Fruit fly (Drosophila melanogaster) whole organism, embryonic: ENCODE data around the gene CG9986.

Experiments
- CG10209 ChIP-seq: fragments of 200-800 bp; sonication (Bioruptor generic); optimal IDR thresholded peaks from 3 replicates; lab custom pipeline; 2017; ENCODE audit warnings: missing biosample characterization, mild to moderate bottlenecking, missing genetic modification characterization, missing genetic modification reagents
- CG11247 ChIP-seq: fragments of 200-800 bp; sonication (Bioruptor generic); IDR thresholded peaks from 2 replicates; pipeline ENCODE4 v1.3.6; 2022; ENCODE audit warnings: missing biosample characterization, missing genetic modification characterization
- CG11504 ChIP-seq: fragments of 200-800 bp; sonication (Bioruptor generic); optimal IDR thresholded peaks from 3 replicates; lab custom pipeline; 2019; ENCODE audit warnings: missing biosample characterization, mild to moderate bottlenecking, missing genetic modification characterization, moderate library complexity
- CG11560 ChIP-seq: fragments of 200-800 bp; sonication (Bioruptor generic); IDR thresholded peaks from 3 replicates; pipeline ENCODE4 v1.3.6; 2022; ENCODE audit warnings: missing biosample characterization, missing genetic modification characterization
- CG11696 ChIP-seq: fragments of 200-800 bp; sonication (Bioruptor generic); IDR thresholded peaks from 2 replicates; pipeline ENCODE4 v1.3.6; 2022; ENCODE audit warnings: missing biosample characterization, missing genetic modification characterization
- CG12391 ChIP-seq: fragments of 200-800 bp; sonication (Bioruptor generic); optimal IDR thresholded peaks from 3 replicates; lab custom pipeline; 2018; ENCODE audit warnings: missing biosample characterization, mild to moderate bottlenecking, missing genetic modification characterization, moderate library complexity
- CG18011 ChIP-seq: fragments of 200-800 bp; sonication (Bioruptor generic); optimal IDR thresholded peaks from 2 replicates; lab custom pipeline; 2017; ENCODE audit warnings: missing biosample characterization, missing genetic modification characterization, mild to moderate bottlenecking, moderate library complexity, missing genotype
- CG3065 ChIP-seq: fragments of 200-800 bp; sonication (Bioruptor generic); optimal IDR thresholded peaks from 2 replicates; lab custom pipeline; 2016; ENCODE audit warnings: missing biosample characterization, missing genetic modification characterization
- CG31441 ChIP-seq: fragments of 200-800 bp; sonication (Bioruptor generic); IDR thresholded peaks from 2 replicates; pipeline ENCODE4 v1.3.6; 2022; ENCODE audit warnings: missing biosample characterization, missing genetic modification characterization
- CG3995 ChIP-seq: fragments of 200-800 bp; sonication (Bioruptor generic); optimal IDR thresholded peaks from 3 replicates; lab custom pipeline; 2016; ENCODE audit warnings: missing biosample characterization, missing genetic modification characterization
- CG4854 ChIP-seq: fragments of 200-800 bp; sonication (Bioruptor generic); optimal IDR thresholded peaks from 2 replicates; lab custom pipeline; 2016; ENCODE audit warnings: missing biosample characterization, missing genetic modification characterization, inconsistent platforms
- CG6689 ChIP-seq: fragments of 200-800 bp; sonication (Bioruptor generic); IDR thresholded peaks from 2 replicates; pipeline ENCODE4 v1.3.6; 2022; ENCODE audit warnings: missing biosample characterization, missing genetic modification characterization
- CG6813 ChIP-seq: fragments of 200-800 bp; sonication (Bioruptor generic); optimal IDR thresholded peaks from 2 replicates; lab custom pipeline; 2017; ENCODE audit warnings: missing biosample characterization, missing genetic modification characterization, mild to moderate bottlenecking, moderate library complexity, missing genetic modification reagents
- CG8388 ChIP-seq: fragments of 200-800 bp; sonication (Bioruptor generic); optimal IDR thresholded peaks from 2 replicates; lab custom pipeline; 2019; ENCODE audit warnings: missing biosample characterization, mild to moderate bottlenecking, missing genetic modification characterization, moderate library complexity
- CG9727 ChIP-seq: fragments of 200-800 bp; sonication (Bioruptor generic); optimal IDR thresholded peaks from 3 replicates; lab custom pipeline; 2017; ENCODE audit warnings: missing biosample characterization, mild to moderate bottlenecking, missing genetic modification characterization
- D19A ChIP-seq: fragments of 200-800 bp; optimal IDR thresholded peaks from 3 replicates; lab custom pipeline; 2019; ENCODE audit warnings: missing biosample characterization, mild to moderate bottlenecking, missing genetic modification characterization, moderate library complexity
- Dip3 ChIP-seq: fragments of 200-800 bp; sonication (Bioruptor generic); optimal IDR thresholded peaks from 3 replicates; lab custom pipeline; 2016; ENCODE audit warnings: missing biosample characterization, missing genetic modification characterization
- Jarid2 ChIP-seq: fragments of 200-800 bp; sonication (Bioruptor generic); optimal IDR thresholded peaks from 3 replicates; lab custom pipeline; 2017; ENCODE audit warnings: mild to moderate bottlenecking, missing biosample characterization, missing genetic modification reagents, missing genetic modification characterization
- Mes4 ChIP-seq: fragments of 200-800 bp; sonication (Bioruptor generic); optimal IDR thresholded peaks from 2 replicates; lab custom pipeline; 2016; ENCODE audit warnings: missing biosample characterization, missing genetic modification characterization
- NK7.1 ChIP-seq: fragments of 200-800 bp; sonication (Bioruptor generic); optimal IDR thresholded peaks from 3 replicates; lab custom pipeline; 2016; ENCODE audit warnings: missing biosample characterization, missing genetic modification characterization
- Nf-YA ChIP-seq: fragments of 200-800 bp; sonication (Bioruptor generic); IDR thresholded peaks from 2 replicates; pipeline ENCODE4 v1.3.6; 2022; ENCODE audit warnings: missing biosample characterization, missing genetic modification characterization
- PHDP ChIP-seq: fragments of 200-800 bp; sonication (Bioruptor generic); optimal IDR thresholded peaks from 3 replicates; lab custom pipeline; 2018; ENCODE audit warnings: missing biosample characterization, mild to moderate bottlenecking, missing genetic modification characterization, moderate library complexity
- Sox100B ChIP-seq: fragments of 200-800 bp; sonication (Bioruptor generic); optimal IDR thresholded peaks from 3 replicates; lab custom pipeline; 2018; ENCODE audit warnings: missing biosample characterization, mild to moderate bottlenecking, missing genetic modification characterization
- abd-A ChIP-seq: fragments of 200-800 bp; sonication (Bioruptor generic); optimal IDR thresholded peaks from 3 replicates; lab custom pipeline; 2019; ENCODE audit warnings: missing biosample characterization, mild to moderate bottlenecking, missing genetic modification characterization, moderate library complexity
- amos ChIP-seq: fragments of 200-800 bp; sonication (Bioruptor generic); IDR thresholded peaks from 2 replicates; pipeline ENCODE4 v1.3.6; 2022; ENCODE audit warnings: missing biosample characterization, missing genetic modification characterization; ENCODE audit not compliant: partially characterized antibody
- ato ChIP-seq: fragments of 200-800 bp; sonication (Bioruptor generic); IDR thresholded peaks from 2 replicates; pipeline ENCODE4 v1.3.6; 2022; ENCODE audit warnings: missing biosample characterization, missing genetic modification characterization; ENCODE audit not compliant: partially characterized antibody
- bsh ChIP-seq, 2 experiments: fragments of 200-800 bp; sonication (Bioruptor generic); optimal IDR thresholded peaks; 2 replicates each; lab custom pipeline; 2017 to 2018; ENCODE audit warnings: mild to moderate bottlenecking in 2 of 2, missing biosample characterization in 2 of 2, missing genetic modification characterization in 2 of 2, moderate library complexity in 1 of 2
- ci ChIP-seq: fragments of 200-800 bp; sonication (Bioruptor generic); IDR thresholded peaks from 3 replicates; pipeline ENCODE4 v1.3.6; 2022; ENCODE audit warnings: missing biosample characterization, missing genetic modification characterization
- croc ChIP-seq: fragments of 200-800 bp; sonication (Bioruptor generic); conservative IDR thresholded peaks from 3 replicates; pipeline ENCODE4 v1.3.6; 2022; ENCODE audit warnings: missing biosample characterization, missing genetic modification characterization
- fd102C ChIP-seq: fragments of 200-800 bp; sonication (Bioruptor generic); optimal IDR thresholded peaks from 2 replicates; lab custom pipeline; 2018; ENCODE audit warnings: missing biosample characterization, mild to moderate bottlenecking, missing genetic modification characterization, moderate library complexity
- fd64A ChIP-seq: fragments of 200-800 bp; sonication (Bioruptor generic); optimal IDR thresholded peaks from 3 replicates; lab custom pipeline; 2018; ENCODE audit warnings: missing biosample characterization, mild to moderate bottlenecking, missing genetic modification characterization
- ham ChIP-seq: fragments of 200-800 bp; sonication (Bioruptor generic); IDR thresholded peaks from 2 replicates; pipeline ENCODE4 v1.3.6; 2022; ENCODE audit warnings: missing biosample characterization, missing genetic modification characterization
- hb ChIP-seq: fragments of 200-800 bp; sonication (Bioruptor generic); IDR thresholded peaks from 3 replicates; pipeline ENCODE4 v1.3.6; 2022; ENCODE audit warnings: missing biosample characterization, missing genetic modification characterization; ENCODE audit not compliant: partially characterized antibody
- hkb ChIP-seq, 2 experiments: fragments of 200-800 bp in 1 of 2; fragments of >200 bp in 1 of 2; sonication (Bioruptor generic) in 1 of 2; IDR thresholded peaks in 1 of 2; optimal IDR thresholded peaks in 1 of 2; 2 replicates each; pipeline versions ENCODE4 v1.3.6 to Lab custom; 2017 to 2022; ENCODE audit warnings: missing biosample characterization in 1 of 2, missing genetic modification characterization in 1 of 2
- ind ChIP-seq: fragments of 200-800 bp; sonication (Bioruptor generic); optimal IDR thresholded peaks from 3 replicates; lab custom pipeline; 2016; ENCODE audit warnings: missing biosample characterization, missing genetic modification characterization
- insv ChIP-seq, 2 experiments: fragments of 200-800 bp; sonication (Bioruptor generic); optimal IDR thresholded peaks; 3 replicates each; lab custom pipeline; 2016 to 2018; ENCODE audit warnings: missing biosample characterization in 2 of 2, missing genetic modification characterization in 2 of 2
- jing ChIP-seq: fragments of 200-800 bp; sonication (Bioruptor generic); optimal IDR thresholded peaks from 2 replicates; lab custom pipeline; 2018; ENCODE audit warnings: missing biosample characterization, mild to moderate bottlenecking, missing genetic modification characterization
- odd ChIP-seq: fragments of 200-800 bp; sonication (Bioruptor generic); optimal IDR thresholded peaks from 2 replicates; lab custom pipeline; 2017; ENCODE audit warnings: missing biosample characterization, mild to moderate bottlenecking, missing genetic modification characterization
- phol ChIP-seq: fragments of 200-800 bp; sonication (Bioruptor generic); optimal IDR thresholded peaks from 3 replicates; lab custom pipeline; 2018; ENCODE audit warnings: missing biosample characterization, mild to moderate bottlenecking, missing genetic modification characterization, moderate library complexity
- repo ChIP-seq: fragments of 200-800 bp; sonication (Bioruptor generic); optimal IDR thresholded peaks from 2 replicates; lab custom pipeline; 2016; ENCODE audit warnings: missing biosample characterization, missing genetic modification characterization
- row ChIP-seq: fragments of 200-800 bp; sonication (Bioruptor generic); IDR thresholded peaks from 3 replicates; pipeline ENCODE4 v1.3.6; 2022; ENCODE audit warnings: missing biosample characterization, missing genetic modification characterization
- sens ChIP-seq: fragments of 200-800 bp; sonication (Bioruptor generic); peaks from one replicate; lab custom pipeline; 2016; ENCODE audit warnings: missing biosample characterization, missing genetic modification characterization
- sisA ChIP-seq: fragments of 200-800 bp; sonication (Bioruptor generic); IDR thresholded peaks from 2 replicates; pipeline ENCODE4 v1.3.6; 2022; ENCODE audit warnings: missing biosample characterization, missing genetic modification characterization
- slou ChIP-seq: fragments of 200-800 bp; sonication (Bioruptor generic); optimal IDR thresholded peaks from 3 replicates; lab custom pipeline; 2016; ENCODE audit warnings: missing biosample characterization, missing genetic modification characterization
- toy ChIP-seq: fragments of 200-800 bp; sonication (Bioruptor generic); IDR thresholded peaks from 2 replicates; pipeline ENCODE4 v1.3.6; 2022; ENCODE audit warnings: missing biosample characterization, missing genetic modification characterization
- trem ChIP-seq: fragments of 200-800 bp; optimal IDR thresholded peaks from 3 replicates; lab custom pipeline; 2019; ENCODE audit warnings: missing biosample characterization, mild to moderate bottlenecking, missing genetic modification characterization, moderate library complexity
- twi ChIP-seq: fragments of 200-800 bp; optimal IDR thresholded peaks from 2 replicates; lab custom pipeline; 2019; ENCODE audit warnings: missing biosample characterization, mild to moderate bottlenecking, missing genetic modification characterization, moderate library complexity
- vfl ChIP-seq: fragments of 200-800 bp; sonication (Bioruptor generic); optimal IDR thresholded peaks from 2 replicates; lab custom pipeline; 2016; ENCODE audit warnings: missing biosample characterization, missing genetic modification characterization

Gene CG9986

dm6 chr3R:28629186-28629979 is 23.5 kb downstream of the CG9986 start (continued):
- TF ChIP-seq CG3065 (GFP tag; lab: Kevin White, UChicago) = peak; percentile 9
- peak in 1 of 2 experiments; percentile 22 for TF ChIP-seq bsh (GFP tag; optimal IDR thresholded peaks at IDR 0.05; lab: Kevin White, UChicago)
- no peak for TF ChIP-seq twi
- TF ChIP-seq amos (GFP tag; lab: Robert Waterston, UW) = no peak
- TF ChIP-seq trem = no peak
- TF ChIP-seq fd64A (GFP tag; lab: Kevin White, UChicago) = no peak
- TF ChIP-seq CG11560 (tag; lab: Robert Waterston, UW) = 0 out of 3 replicates have a peak, but pooled peaks have one; percentile 30
- TF ChIP-seq ind (GFP tag; lab: Kevin White, UChicago) = no peak
- peak; percentile 52; the same call in 1 of the 2 replicates for TF ChIP-seq CG31441 (GFP tag; lab: Robert Waterston, UW)
- TF ChIP-seq croc (GFP tag; lab: Robert Waterston, UW) = no peak
- TF ChIP-seq odd (GFP tag; lab: Kevin White, UChicago) = no peak
- 0 out of 2 replicates have a peak, but pooled peaks have one; percentile 22 for TF ChIP-seq CG6689
- no peak for TF ChIP-seq ato (GFP tag; lab: Robert Waterston, UW)
- TF ChIP-seq sisA (GFP tag; lab: Robert Waterston, UW) = no peak
- TF ChIP-seq CG4854 (GFP tag; lab: Kevin White, UChicago) = no peak
- no peak for TF ChIP-seq hkb (optimal IDR thresholded peaks at IDR 0.05; lab: Kevin White, UChicago)
- TF ChIP-seq hkb (GFP tag; IDR thresholded peaks at IDR 0.05; lab: Robert Waterston, UW) = no peak
- no peak for TF ChIP-seq toy (GFP tag; lab: Robert Waterston, UW)
- TF ChIP-seq fd102C (GFP tag; lab: Kevin White, UChicago) = no peak
- TF ChIP-seq NK7.1 (GFP tag; lab: Kevin White, UChicago) = no peak
- TF ChIP-seq CG8388 = peak; percentile 2
- TF ChIP-seq D19A (tag; lab: Kevin White, UChicago) = peak; percentile 29
- TF ChIP-seq Mes4 (GFP tag; lab: Kevin White, UChicago) = no peak
- peak; percentile 29; the same call in 1 of the 3 replicates for TF ChIP-seq row
- TF ChIP-seq CG10209 (GFP tag; lab: Kevin White, UChicago) = peak; percentile 1
- TF ChIP-seq CG18011 (GFP tag; lab: Kevin White, UChicago) = no peak
- TF ChIP-seq Sox100B (GFP tag; lab: Kevin White, UChicago) = peak; percentile 41
- TF ChIP-seq Dip3 (GFP tag; lab: Kevin White, UChicago) = no peak
- no peak for TF ChIP-seq slou (GFP tag; lab: Kevin White, UChicago)
- TF ChIP-seq jing (GFP tag; lab: Kevin White, UChicago) = no peak
- TF ChIP-seq Jarid2 (GFP tag; lab: Kevin White, UChicago) = no peak
- TF ChIP-seq CG3995 = no peak
- TF ChIP-seq sens (GFP tag; lab: Kevin White, UChicago) = peak; percentile 17
- peak; percentile 18 for TF ChIP-seq abd-A (tag; lab: Kevin White, UChicago)
- TF ChIP-seq vfl = no peak
- no peak for TF ChIP-seq Nf-YA
- TF ChIP-seq CG9727 (GFP tag; lab: Kevin White, UChicago) = no peak
- no peak for TF ChIP-seq hb (GFP tag; lab: Robert Waterston, UW)
- TF ChIP-seq CG11504 = peak; percentile 51
- no peak for TF ChIP-seq CG11247 (GFP tag; lab: Robert Waterston, UW)
- peak; percentile 13 for TF ChIP-seq CG12391
- no peak for TF ChIP-seq PHDP (tag; lab: Kevin White, UChicago)
- no peak for TF ChIP-seq insv (GFP tag; optimal IDR thresholded peaks at IDR 0.05; lab: Kevin White, UChicago)
- TF ChIP-seq repo (GFP tag; lab: Kevin White, UChicago) = no peak
- no peak for TF ChIP-seq ham (GFP tag; lab: Robert Waterston, UW)
- TF ChIP-seq CG6813 (GFP tag; lab: Kevin White, UChicago) = no peak
- TF ChIP-seq CG11696 = peak; percentile 62
- no peak for TF ChIP-seq ci (GFP tag; lab: Robert Waterston, UW)
- TF ChIP-seq phol = peak; percentile 39
